Worm (Caenorhabditis elegans) whole organism, L1 larva: ENCODE results near the gene gldi-10.

Source experiments
- aly-2 ChIP-seq: fragments of 150-350 bp; optimal IDR thresholded peaks from 2 replicates; lab custom pipeline; 2014; ENCODE audit warnings: missing biosample characterization, missing genetic modification characterization
- dpl-1 ChIP-seq, 3 experiments: fragments of 150-350 bp in 2 of 3; sonication (generic microtip) in 1 of 3; optimal IDR thresholded peaks; 2 replicates each; lab custom pipeline; 2014 to 2017; ENCODE audit warnings: missing biosample characterization in 3 of 3, missing genetic modification characterization in 3 of 3, missing genetic modification reagents in 3 of 3
- efl-1 ChIP-seq, 4 experiments: fragments of 150-350 bp; optimal IDR thresholded peaks in 3 of 4; peaks in 1 of 4; 1 replicate in 1 of 4; 2 replicates in 3 of 4; lab custom pipeline; 2014; ENCODE audit warnings: missing biosample characterization in 2 of 4, missing genetic modification characterization in 2 of 4, missing genetic modification reagents in 2 of 4
- elt-3 ChIP-seq, 6 experiments: fragments of 150-350 bp in 1 of 6; sonication (generic microtip); optimal IDR thresholded peaks; 2 replicates each; lab custom pipeline; 2017 to 2018; ENCODE audit warnings: missing biosample characterization in 6 of 6, missing genetic modification characterization in 6 of 6, inconsistent platforms in 1 of 6
- lin-13 ChIP-seq: fragments of 150-350 bp; optimal IDR thresholded peaks from 2 replicates; lab custom pipeline; 2014; ENCODE audit warnings: missing biosample characterization, missing genetic modification reagents, missing genetic modification characterization
- nhr-84 ChIP-seq: sonication (generic microtip); optimal IDR thresholded peaks from 2 replicates; lab custom pipeline; 2017; ENCODE audit warnings: missing biosample characterization, missing genetic modification characterization
- snpc-4 ChIP-seq: fragments of 150-350 bp; optimal IDR thresholded peaks from 2 replicates; lab custom pipeline; 2014; ENCODE audit warnings: missing biosample characterization, missing genetic modification characterization
- xbp-1 ChIP-seq: sonication (generic microtip); optimal IDR thresholded peaks from 2 replicates; lab custom pipeline; 2016; ENCODE audit warnings: missing genetic modification characterization, missing compliant biosample characterization

- TF ChIP-seq efl-1 (optimal IDR thresholded peaks at IDR 0.05; lab: Kevin White, UChicago) (no peak), efl-1 (GFP tag; optimal IDR thresholded peaks at IDR 0.05 in 1 of 2; lab: Kevin White, UChicago) (no peak), aly-2 (tag; lab: Kevin White, UChicago) (no peak), elt-3 (tag; optimal IDR thresholded peaks at IDR 0.05; lab: Kevin White, UChicago) (no peak), dpl-1 (GFP tag; optimal IDR thresholded peaks at IDR 0.05; lab: Kevin White, UChicago) (no peak), snpc-4 (tag; lab: Kevin White, UChicago) (no peak), lin-13 (GFP tag; lab: Kevin White, UChicago) (no peak), nhr-84 (tag; lab: Kevin White, UChicago) (no peak), xbp-1 (no peak)
Measured at ce11 chrIV:9135377-9135776, 36.3 kb downstream of the gldi-10 start, which contains the start of gene delm-1.
